Worm (Caenorhabditis elegans) whole organism, late embryonic: Measurements from ENCODE around the gene gpr-1.

Source experiments
- fkh-10 ChIP-seq: fragments of 150-350 bp; optimal IDR thresholded peaks from 2 replicates; lab custom pipeline; 2014; ENCODE audit warnings: missing biosample characterization, missing genetic modification reagents, missing genetic modification characterization
- sdc-2 ChIP-seq: sonication (generic microtip); optimal IDR thresholded peaks from 2 replicates; lab custom pipeline; 2016; ENCODE audit warnings: missing genotype, missing genetic modification characterization, missing compliant biosample characterization

DNA sequence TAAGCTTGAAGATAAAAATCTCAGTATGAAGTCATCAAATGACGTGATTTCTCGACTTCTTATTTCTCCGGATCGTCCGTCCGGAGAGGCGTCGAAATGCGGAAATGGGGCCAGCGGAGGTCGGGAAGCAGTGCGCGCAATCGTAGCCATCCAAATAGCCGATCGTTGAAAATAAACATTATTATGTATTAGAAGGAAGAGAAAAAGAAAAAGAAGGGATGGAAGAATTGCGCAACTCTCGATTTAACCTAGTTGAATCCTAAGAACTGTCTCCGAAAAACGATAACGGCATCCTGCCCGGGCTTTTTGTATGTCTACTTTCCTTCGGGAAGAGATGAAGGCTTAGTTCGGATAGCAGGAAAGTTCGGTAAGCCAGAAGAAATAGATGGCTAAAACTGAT lies 26.6 kb upstream of the gpr-1 start:
- no peak for TF ChIP-seq fkh-10 (GFP tag; lab: Kevin White, UChicago)
- no peak for TF ChIP-seq sdc-2
